Worm (Caenorhabditis elegans) whole organism, mixed stage, embryonic: ENCODE measurements around the gene unc-84.

Experiments used
- elt-3 ChIP-seq: fragments of 150-350 bp; optimal IDR thresholded peaks from 2 replicates; lab custom pipeline; 2014; ENCODE audit warnings: missing biosample characterization, missing genetic modification characterization
- nhr-28 ChIP-seq: fragments of 150-350 bp; optimal IDR thresholded peaks from 2 replicates; lab custom pipeline; 2014; ENCODE audit warnings: missing biosample characterization, missing genetic modification characterization
- nhr-76 ChIP-seq: sonication (generic microtip); optimal IDR thresholded peaks from 2 replicates; lab custom pipeline; 2017; ENCODE audit warnings: missing biosample characterization, missing genetic modification characterization

DNA sequence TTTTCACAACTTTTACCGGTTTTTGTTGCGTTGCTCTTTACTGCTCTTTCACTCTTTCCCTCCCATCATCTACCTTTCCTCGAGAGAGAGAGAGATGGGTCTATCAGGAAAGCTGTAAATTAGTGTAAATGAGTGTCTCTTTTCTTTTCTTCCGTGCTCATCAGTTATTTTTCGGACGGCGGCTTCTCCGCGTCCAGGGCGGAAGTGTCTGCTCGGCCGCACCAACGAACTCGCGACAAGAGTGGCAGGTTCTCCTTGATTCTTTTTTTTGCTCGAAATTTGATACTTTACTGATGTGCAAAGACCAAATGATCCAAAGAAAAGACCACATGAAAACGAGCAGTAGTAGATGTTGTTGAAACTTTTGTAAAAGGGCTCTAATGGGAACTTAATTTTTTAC is 25.9 kb upstream of the unc-84 start:
- TF ChIP-seq nhr-28 (tag; lab: Kevin White, UChicago) (no peak), elt-3 (tag; lab: Kevin White, UChicago) (no peak), nhr-76 (tag; lab: Kevin White, UChicago) (no peak)
